Worm (Caenorhabditis elegans): ENCODE results near the gene Y53G8AR.6.

- no peak for TF ChIP-seq nhr-76 (tag; optimal IDR thresholded peaks at IDR 0.05)
- no peak for TF ChIP-seq unc-62 (GFP tag; optimal IDR thresholded peaks at IDR 0.05)
- TF ChIP-seq nhr-90 (tag; optimal IDR thresholded peaks at IDR 0.05; ENCODE audit: poor library complexity), result no peak
- TF ChIP-seq zag-1 (tag; optimal IDR thresholded peaks at IDR 0.05), result no peak
- peak; percentile 83 to 89 for TF ChIP-seq lsy-2 (tag; optimal IDR thresholded peaks at IDR 0.05)
These were observed 29.4 kb downstream of the Y53G8AR.6 start for ce11 chrIII:3323906-3324305.

Data from whole organism, L1 larva.